Worm (Caenorhabditis elegans): ENCODE results near the gene K09D9.3.

DNA sequence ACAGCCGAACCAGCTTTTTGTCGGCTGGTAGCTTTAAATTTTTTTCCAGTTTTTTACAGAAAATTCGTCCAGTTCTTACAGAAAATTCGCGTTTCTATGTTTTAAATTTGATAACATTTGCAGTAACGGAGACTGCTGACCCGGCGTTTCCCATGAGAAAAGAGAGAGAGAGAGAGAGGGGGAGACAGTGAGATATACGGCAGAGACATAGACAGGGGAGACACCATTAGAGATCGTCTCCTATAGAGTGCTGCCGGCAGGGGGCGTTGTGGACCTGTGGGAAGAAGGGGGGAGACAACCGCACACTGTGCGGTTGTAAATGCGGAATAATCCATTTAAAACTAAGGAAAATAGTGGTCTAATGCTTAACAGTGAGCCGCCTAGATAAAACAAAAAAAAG, 10.3 kb downstream of the K09D9.3 start:
- TF ChIP-seq dpl-1 (GFP tag; optimal IDR thresholded peaks at IDR 0.05): no peak
- TF ChIP-seq fos-1 (tag; optimal IDR thresholded peaks at IDR 0.05): no peak
- TF ChIP-seq tbx-2 (tag; optimal IDR thresholded peaks at IDR 0.05): no peak
- TF ChIP-seq efl-1 (optimal IDR thresholded peaks at IDR 0.05): peak; percentile 19 to 26
- TF ChIP-seq efl-1 (GFP tag; optimal IDR thresholded peaks at IDR 0.05 in 1 of 2): peak in 1 of 2 experiments; percentile 93
- TF ChIP-seq nhr-90 (tag; optimal IDR thresholded peaks at IDR 0.05; ENCODE audit: poor library complexity): no peak
- TF ChIP-seq elt-3 (tag; optimal IDR thresholded peaks at IDR 0.05): no peak
- TF ChIP-seq lin-13 (GFP tag; optimal IDR thresholded peaks at IDR 0.05): no peak

Data from whole organism, L1 larva.